Fruit fly (Drosophila melanogaster): ENCODE results near the gene CG42504.
A peak's percentile ranks its signal among the peaks of the same experiment; 100 is the strongest.

CG42504 gene

DNA sequence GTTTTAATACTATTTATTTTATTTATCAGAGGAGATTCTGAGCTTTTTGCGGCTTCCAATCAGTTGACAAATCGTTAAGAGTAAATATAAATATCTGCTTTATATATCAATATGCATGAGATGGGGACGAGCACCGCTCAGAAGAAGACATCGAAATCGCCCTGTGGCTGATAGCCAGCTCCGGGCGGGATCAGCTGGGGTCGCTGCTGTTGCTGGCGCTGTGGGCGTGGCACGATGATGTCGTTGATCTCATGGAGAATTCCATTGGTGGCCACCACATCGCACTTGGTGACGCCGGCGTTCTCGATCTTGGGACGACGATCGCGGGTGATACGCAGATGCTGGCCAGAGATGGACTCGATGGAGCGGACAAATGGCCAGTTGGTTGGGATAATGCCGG is 46.7 kb downstream of the CG42504 start:
- TF ChIP-seq nom (GFP tag; optimal IDR thresholded peaks at IDR 0.05) (peak; percentile 38), gcm2 (GFP tag; optimal IDR thresholded peaks at IDR 0.05) (no peak), Dref (GFP tag; IDR thresholded peaks at IDR 0.05) (0 out of 2 replicates have a peak, but pooled peaks have one; percentile 7)

DNA sequence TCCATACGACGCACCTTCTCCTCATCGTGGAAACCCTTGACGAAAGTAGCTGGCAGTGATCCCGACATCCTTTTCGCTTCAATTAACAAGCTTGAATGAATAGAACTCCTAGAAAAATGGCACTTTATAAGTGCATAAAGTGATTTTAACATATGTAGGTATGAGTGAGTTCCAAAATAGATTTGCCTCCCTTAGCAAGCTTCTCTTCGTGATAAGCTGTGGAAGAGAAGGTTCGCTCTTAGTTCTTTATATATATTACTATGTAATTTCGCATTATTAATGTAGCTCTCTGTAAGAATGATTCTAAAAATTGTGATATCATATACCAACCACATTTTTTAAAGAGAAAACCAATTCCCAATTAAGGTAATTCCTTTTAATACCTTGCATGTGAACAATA is 47.1 kb downstream of the CG42504 start, which contains the start of gene CG3397:
CG3397 (minus strand) TSS at position 101 of the 400 bp plus-strand sequence.
- TF ChIP-seq E2f2 (GFP tag; IDR thresholded peaks at IDR 0.05) (no peak), Trl (optimal IDR thresholded peaks at IDR 0.05) (peak; percentile 18 to 56), Trl (GFP tag; optimal IDR thresholded peaks at IDR 0.05) (no peak)

DNA sequence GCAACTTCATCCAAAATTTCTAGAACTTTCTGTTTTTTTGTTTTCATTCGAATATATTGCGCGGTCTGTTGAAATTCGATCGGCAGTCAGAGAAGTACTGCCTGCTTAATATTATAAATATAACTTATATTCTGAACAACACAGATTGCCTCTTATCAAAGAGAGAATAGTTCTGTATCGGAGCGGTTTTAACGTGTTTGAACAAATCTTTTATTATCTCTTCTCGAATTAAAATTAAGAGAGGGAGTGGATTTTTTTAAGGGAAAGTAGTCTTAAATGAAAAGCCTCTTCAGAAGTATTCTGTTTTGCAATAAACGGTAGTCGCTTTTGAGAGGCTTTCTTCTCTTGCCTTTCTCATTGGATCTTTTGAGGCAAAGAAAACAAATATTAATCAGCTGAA is 49.0 kb downstream of the CG42504 start:
- TF ChIP-seq CG2129 (GFP tag; IDR thresholded peaks at IDR 0.05; ENCODE audit: partially characterized antibody): no peak
- peak; percentile 15 for TF ChIP-seq Jarid2 (GFP tag; optimal IDR thresholded peaks at IDR 0.05)
- TF ChIP-seq Camta (GFP tag; optimal IDR thresholded peaks at IDR 0.05): no peak
- TF ChIP-seq BEAF-32 (GFP tag; optimal IDR thresholded peaks at IDR 0.05): no peak
- TF ChIP-seq repo (GFP tag; optimal IDR thresholded peaks at IDR 0.05): no peak
- TF ChIP-seq CG8359 (GFP tag; optimal IDR thresholded peaks at IDR 0.05; ENCODE audit: borderline replicate concordance): no peak
- TF ChIP-seq odd (GFP tag; optimal IDR thresholded peaks at IDR 0.05): no peak
- TF ChIP-seq exex (tag; optimal IDR thresholded peaks at IDR 0.05): no peak
- TF ChIP-seq CG3726 (GFP tag; IDR thresholded peaks at IDR 0.05): no peak
- no peak for TF ChIP-seq CG12659 (GFP tag; optimal IDR thresholded peaks at IDR 0.05)
- TF ChIP-seq lbe (GFP tag; optimal IDR thresholded peaks at IDR 0.05): peak; percentile 4
- peak; percentile 25 for TF ChIP-seq nom (GFP tag; optimal IDR thresholded peaks at IDR 0.05)
- peak; percentile 54 to 74 for TF ChIP-seq Trl (optimal IDR thresholded peaks at IDR 0.05)
- no peak for TF ChIP-seq Trl (GFP tag; optimal IDR thresholded peaks at IDR 0.05)
- no peak for TF ChIP-seq lmd (GFP tag; IDR thresholded peaks at IDR 0.05)
- TF ChIP-seq knrl (GFP tag; IDR thresholded peaks at IDR 0.05; ENCODE audit: partially characterized antibody): no peak
- no peak for TF ChIP-seq Dek (tag; optimal IDR thresholded peaks at IDR 0.05)
- no peak for TF ChIP-seq CG6254 (GFP tag; optimal IDR thresholded peaks at IDR 0.05)
- no peak for TF ChIP-seq ase (GFP tag; IDR thresholded peaks at IDR 0.05)
- no peak for TF ChIP-seq CG1233 (GFP tag; optimal IDR thresholded peaks at IDR 0.05)

DNA sequence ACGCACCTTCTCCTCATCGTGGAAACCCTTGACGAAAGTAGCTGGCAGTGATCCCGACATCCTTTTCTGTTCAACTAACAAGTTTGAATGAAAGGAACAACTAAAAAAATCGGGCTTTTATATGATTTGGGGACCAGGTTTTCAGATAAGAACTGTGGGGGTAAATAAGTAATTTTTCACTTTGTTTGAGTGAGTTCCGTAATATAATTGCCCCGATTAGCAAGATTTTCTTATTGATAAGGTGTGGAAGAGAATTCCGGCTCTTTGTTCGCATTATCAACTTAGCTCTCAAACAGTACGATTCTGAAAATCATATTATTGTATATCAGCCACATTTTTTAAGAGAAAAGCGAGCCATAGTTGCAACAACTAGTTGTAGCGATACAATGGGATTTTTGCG is 49.6 kb downstream of the CG42504 start, which contains the start of gene CG12224:
CG12224 (minus strand) TSS at position 101 of the 400 bp plus-strand sequence.
- TF ChIP-seq exex (tag; optimal IDR thresholded peaks at IDR 0.05) (peak; percentile 75), HLHmδ (GFP tag; optimal IDR thresholded peaks at IDR 0.05) (no peak)

DNA sequence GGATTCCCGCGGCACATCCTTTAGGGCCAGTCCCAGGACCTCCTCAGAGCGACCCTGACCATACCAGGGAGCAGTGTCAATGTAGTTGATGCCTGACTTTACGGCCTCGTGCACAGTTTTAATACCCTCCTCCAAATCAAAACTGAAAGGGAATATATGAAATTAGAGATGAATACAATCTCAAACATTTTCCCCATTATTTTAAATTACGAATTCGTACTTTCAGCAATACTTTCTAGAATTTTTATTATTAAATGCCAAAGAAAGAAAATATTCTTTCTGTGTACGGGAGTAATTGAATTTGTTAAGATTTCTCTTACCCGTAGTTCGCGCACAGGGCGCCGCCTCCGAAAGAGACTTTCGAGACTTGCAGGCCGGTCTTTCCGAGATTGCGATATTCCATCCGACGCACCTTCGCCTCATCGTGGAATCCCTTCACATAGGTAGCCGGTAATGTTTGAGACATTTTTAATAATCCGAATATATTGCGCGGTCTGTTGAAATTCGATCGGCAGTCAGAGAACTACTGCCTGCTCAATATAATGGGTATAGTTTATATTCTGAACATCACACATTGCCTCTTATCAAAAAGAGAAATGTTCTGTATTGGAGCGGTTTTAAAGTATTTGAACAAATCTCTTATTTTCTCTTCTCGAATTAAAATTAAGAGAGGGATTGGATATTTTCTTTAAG is 51.5 kb downstream of the CG42504 start, which contains the start of gene CG18547:
CG18547 (minus strand) TSS at position 512 of the 693 bp plus-strand sequence.
- TF ChIP-seq CG18619 (GFP tag; optimal IDR thresholded peaks at IDR 0.05) (no peak), D19A (tag; optimal IDR thresholded peaks at IDR 0.05) (peak; percentile 2), CG15011 (GFP tag; optimal IDR thresholded peaks at IDR 0.05) (no peak), tap (tag; optimal IDR thresholded peaks at IDR 0.05) (no peak), Meics (GFP tag; optimal IDR thresholded peaks at IDR 0.05) (no peak), nau (GFP tag; optimal IDR thresholded peaks at IDR 0.05) (no peak), unc-4 (GFP tag; IDR thresholded peaks at IDR 0.05; ENCODE audit: partially characterized antibody) (no peak), CG34224 (GFP tag; IDR thresholded peaks at IDR 0.05; ENCODE audit: partially characterized antibody) (no peak), CG6791 (GFP tag; IDR thresholded peaks at IDR 0.05; ENCODE audit: partially characterized antibody) (no peak), wdn (GFP tag; IDR thresholded peaks at IDR 0.05) (no peak), cad (GFP tag; optimal IDR thresholded peaks at IDR 0.05) (no peak), bsh (GFP tag; optimal IDR thresholded peaks at IDR 0.05) (peak in 1 of 2 experiments; percentile 8), pzg (GFP tag; optimal IDR thresholded peaks at IDR 0.05) (no peak), CG10147 (GFP tag; optimal IDR thresholded peaks at IDR 0.05) (no peak), CG11247 (GFP tag; IDR thresholded peaks at IDR 0.05) (no peak), pita (GFP tag; optimal IDR thresholded peaks at IDR 0.05) (no peak), CG6689 (GFP tag; IDR thresholded peaks at IDR 0.05) (no peak), sr (GFP tag; IDR thresholded peaks at IDR 0.05) (no peak), fd96Cb (tag; optimal IDR thresholded peaks at IDR 0.05) (no peak)
